Fruit fly (Drosophila melanogaster) whole organism: ENCODE results near the gene fd96Ca.
"Not testable (repeated sequence)": the region's sequence is repeated elsewhere in the genome, so short reads cannot be mapped to it uniquely, and the experiment has no call there.

ENCODE experiments used
- CG8478 ChIP-seq: fragments of >200 bp; optimal IDR thresholded peaks from 2 replicates; lab custom pipeline; 2018; ENCODE audit warnings: inconsistent platforms
- Dll ChIP-seq: fragments of >200 bp; optimal IDR thresholded peaks from 2 replicates; lab custom pipeline; 2017
- EcR ChIP-seq, 2 experiments: fragments of >200 bp; optimal IDR thresholded peaks; 2 replicates each; lab custom pipeline; 2017; ENCODE audit warnings: missing biosample characterization in 2 of 2, missing genetic modification characterization in 2 of 2, missing genetic modification reagents in 2 of 2
- usp ChIP-seq: fragments of >200 bp; optimal IDR thresholded peaks from 2 replicates; lab custom pipeline; 2017; ENCODE audit warnings: missing biosample characterization, missing genetic modification characterization, mixed read lengths

DNA sequence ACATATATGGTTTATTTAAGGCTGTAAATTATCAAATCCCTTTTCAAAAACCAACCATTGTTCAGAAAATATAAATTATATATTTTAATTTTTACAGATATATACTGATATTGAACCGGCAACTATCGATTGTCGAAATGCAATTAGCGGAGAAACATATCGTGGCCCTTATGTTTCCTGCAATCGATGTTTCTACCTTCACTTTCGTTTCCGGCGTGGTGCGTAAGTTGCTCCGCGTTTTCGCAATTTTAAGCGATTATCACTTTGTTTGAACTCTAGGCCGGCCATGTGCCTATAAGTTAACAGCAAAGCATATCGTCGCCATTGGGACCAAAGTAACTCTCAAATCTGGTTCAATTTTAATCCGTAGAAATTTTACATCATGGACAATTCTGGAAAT, 40.8 kb downstream of the fd96Ca start, which contains the start of gene vig2:
- not testable (repeated sequence) for TF ChIP-seq CG8478 (lab: Kevin White, UChicago); Dll (lab: Kevin White, UChicago); usp (GFP tag; lab: Kevin White, UChicago); EcR (GFP tag; optimal IDR thresholded peaks at IDR 0.05; lab: Kevin White, UChicago)
